Worm (Caenorhabditis elegans): ENCODE results near the gene C23H3.2.
A peak's percentile ranks its signal among the peaks of the same experiment; 100 is the strongest.

C23H3.2 gene

DNA sequence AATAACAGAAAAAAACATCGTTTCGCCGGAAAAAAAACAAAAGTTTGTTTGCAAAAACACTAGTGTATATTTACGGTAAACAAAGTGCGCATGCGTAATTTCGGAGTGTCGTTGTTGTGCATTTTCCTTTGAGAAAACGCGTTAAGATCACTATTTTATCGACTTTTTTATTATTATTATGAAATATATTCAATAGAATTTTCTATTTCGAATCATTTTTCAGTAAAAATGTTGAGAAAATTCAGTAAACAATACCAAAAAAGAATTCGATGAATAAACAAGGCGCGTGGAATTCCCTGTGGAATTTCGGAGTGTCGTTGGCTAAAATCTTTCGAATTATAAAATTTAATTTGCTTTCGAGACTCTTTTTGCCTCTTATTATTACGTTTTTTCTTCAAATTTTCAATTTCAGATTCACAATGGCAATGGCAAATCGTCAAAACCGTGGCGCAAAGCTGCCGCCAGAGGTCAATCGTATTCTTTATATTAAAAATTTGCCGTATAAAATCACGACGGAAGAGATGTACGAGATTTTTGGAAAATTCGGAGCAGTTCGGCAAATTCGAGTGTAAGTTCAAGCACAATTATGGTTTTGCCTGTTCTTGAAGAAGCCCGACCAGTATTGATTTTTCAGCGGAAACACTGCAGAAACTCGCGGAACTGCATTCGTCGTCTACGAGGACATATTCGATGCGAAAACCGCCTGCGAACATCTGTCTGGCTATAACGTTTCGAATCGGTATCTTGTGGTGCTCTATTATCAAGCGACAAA lies 37.1 kb downstream of the C23H3.2 start, which contains the start of the genes luc-7L3 and sftb-6:
Gene luc-7L3, minus strand, starts transcription at position 36 of the 772 bp plus-strand sequence.
Gene sftb-6, plus strand, starts transcription at position 413 of the 772 bp plus-strand sequence.
- TF ChIP-seq hmg-1.1 (GFP tag; IDR thresholded peaks at IDR 0.05) (peak; percentile 29; the same call in 1 of the 2 replicates), lsy-2 (tag; optimal IDR thresholded peaks at IDR 0.05) (peak in 1 of 2 experiments; percentile 72), Y48G9A.11 (GFP tag; IDR thresholded peaks at IDR 0.05) (peak; percentile 97), daf-16 (GFP tag; optimal IDR thresholded peaks at IDR 0.05) (no peak), daf-16 (tag; optimal IDR thresholded peaks at IDR 0.05) (peak; percentile 72), rbr-2 (tag; optimal IDR thresholded peaks at IDR 0.05) (peak; percentile 48), daf-12 (tag; optimal IDR thresholded peaks at IDR 0.05) (no peak), hlh-30 (tag; optimal IDR thresholded peaks at IDR 0.05; ENCODE audit: insufficient read depth) (peak; percentile 21), nhr-48 (tag; optimal IDR thresholded peaks at IDR 0.05) (no peak), Y5F2A.4 (GFP tag; optimal IDR thresholded peaks at IDR 0.05) (no peak), mep-1 (tag; optimal IDR thresholded peaks at IDR 0.05) (peak; percentile 56), hif-1 (tag; optimal IDR thresholded peaks at IDR 0.05) (peak in 1 of 2 experiments; percentile 7), unc-130 (GFP tag; optimal IDR thresholded peaks at IDR 0.05) (no peak), zfp-2 (tag; optimal IDR thresholded peaks at IDR 0.05) (no peak), ztf-11 (tag; optimal IDR thresholded peaks at IDR 0.05) (no peak), dve-1 (tag; optimal IDR thresholded peaks at IDR 0.05; ENCODE audit: insufficient read depth) (peak; percentile 37), nhr-11 (tag; optimal IDR thresholded peaks at IDR 0.05) (no peak), mdl-1 (tag; optimal IDR thresholded peaks at IDR 0.05) (no peak), dpl-1 (GFP tag; optimal IDR thresholded peaks at IDR 0.05) (peak; percentile 64), ctbp-1 (GFP tag; IDR thresholded peaks at IDR 0.05) (0 out of 2 replicates have a peak, but pooled peaks have one; percentile 19), fkh-10 (GFP tag; optimal IDR thresholded peaks at IDR 0.05) (peak; percentile 25), mxl-2 (GFP tag; conservative IDR thresholded peaks at IDR 0.05) (no peak), lin-38 (GFP tag; IDR thresholded peaks at IDR 0.05) (peak; percentile 26), tag-97 (GFP tag; IDR thresholded peaks at IDR 0.05) (no peak), ceh-44 (GFP tag; IDR thresholded peaks at IDR 0.05) (no peak), madf-9 (GFP tag; conservative IDR thresholded peaks at IDR 0.05) (no peak), tra-1 (GFP tag; IDR thresholded peaks at IDR 0.05) (no peak), egl-27 (tag; optimal IDR thresholded peaks at IDR 0.05) (no peak), saeg-2 (GFP tag; IDR thresholded peaks at IDR 0.05) (no peak), R02D3.7 (tag; optimal IDR thresholded peaks at IDR 0.05) (peak; percentile 83), T20F7.1 (GFP tag; optimal IDR thresholded peaks at IDR 0.05) (peak; percentile 100)

DNA sequence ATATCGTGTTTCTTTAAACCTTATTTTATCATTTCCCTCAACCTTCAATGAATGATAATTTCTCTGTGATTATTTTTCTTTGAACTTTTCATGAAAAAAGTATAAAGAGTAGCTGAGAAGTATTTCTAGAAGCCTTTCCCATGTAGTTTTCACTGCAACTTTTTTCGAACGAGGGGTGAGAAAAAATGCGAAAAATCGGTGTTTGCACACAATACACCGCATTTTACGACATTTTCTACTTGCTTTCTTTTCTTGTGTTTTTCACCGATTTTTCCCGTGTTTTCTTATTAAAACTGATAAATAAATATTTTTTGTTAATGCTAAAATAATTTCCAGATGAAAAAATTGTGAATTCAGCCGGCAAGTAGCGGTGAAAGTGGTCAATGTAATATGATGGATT lies 37.8 kb downstream of the C23H3.2 start, which contains the start of gene C50D2.10:
Gene C50D2.10, plus strand, starts transcription at position 245 of the 400 bp plus-strand sequence.
- peak; percentile 68 for TF ChIP-seq Y48G9A.11 (GFP tag; IDR thresholded peaks at IDR 0.05)

- TF ChIP-seq egl-43 (GFP tag; IDR thresholded peaks at IDR 0.05): 0 out of 2 replicates have a peak, but pooled peaks have one; percentile 16
- no peak for TF ChIP-seq ces-1 (GFP tag; optimal IDR thresholded peaks at IDR 0.05)
- TF ChIP-seq Y48G9A.11 (GFP tag; IDR thresholded peaks at IDR 0.05): peak; percentile 39; the same call in 1 of the 2 replicates
- 0 out of 2 replicates have a peak, but pooled peaks have one; percentile 38 for TF ChIP-seq snpc-1.2 (GFP tag; IDR thresholded peaks at IDR 0.05)
- 0 out of 2 replicates have a peak, but pooled peaks have one; percentile 49 for TF ChIP-seq ceh-44 (GFP tag; IDR thresholded peaks at IDR 0.05)
- TF ChIP-seq ceh-20 (GFP tag; IDR thresholded peaks at IDR 0.05): no peak
- TF ChIP-seq D1046.2 (GFP tag; IDR thresholded peaks at IDR 0.05): 0 out of 2 replicates have a peak, but pooled peaks have one; percentile 32
- peak; percentile 50; the same call in 1 of the 2 replicates for TF ChIP-seq set-16 (GFP tag; IDR thresholded peaks at IDR 0.05)
Measured at ce11 chrII:101176-101575, 40.1 kb downstream of the C23H3.2 start.
